Fruit fly (Drosophila melanogaster): Measurements from ENCODE around the gene gwl.
A peak's percentile ranks its signal among the peaks of the same experiment; 100 is the strongest.

Gene gwl

dm6 chr3R:18698855-18699569 lies 47.2 kb upstream of the gwl start:
- TF ChIP-seq CG16779 (GFP tag; IDR thresholded peaks at IDR 0.05) (no peak), CG2199 (GFP tag; IDR thresholded peaks at IDR 0.05) (no peak), CG6854 (GFP tag; optimal IDR thresholded peaks at IDR 0.05) (no peak), CG34422 (GFP tag; IDR thresholded peaks at IDR 0.05) (no peak), crp (GFP tag; optimal IDR thresholded peaks at IDR 0.05) (peak in 1 of 2 experiments; percentile 14), ewg (GFP tag; optimal IDR thresholded peaks at IDR 0.05) (peak; percentile 21), chinmo (GFP tag; IDR thresholded peaks at IDR 0.05; ENCODE audit: partially characterized antibody) (0 out of 4 replicates have a peak, but pooled peaks have one; percentile 40), CG7786 (GFP tag; optimal IDR thresholded peaks at IDR 0.05) (no peak), eyg (GFP tag; optimal IDR thresholded peaks at IDR 0.05) (no peak), CG2120 (GFP tag; optimal IDR thresholded peaks at IDR 0.05) (no peak), Oaz (GFP tag; IDR thresholded peaks at IDR 0.05) (no peak), CG1233 (GFP tag; optimal IDR thresholded peaks at IDR 0.05) (no peak), cg (GFP tag; optimal IDR thresholded peaks at IDR 0.05) (peak; percentile 7), Myb (GFP tag; optimal IDR thresholded peaks at IDR 0.05) (no peak), Doc3 (GFP tag; IDR thresholded peaks at IDR 0.05; ENCODE audit: partially characterized antibody) (no peak), CG17328 (GFP tag; IDR thresholded peaks at IDR 0.05) (no peak), hb (GFP tag; IDR thresholded peaks at IDR 0.05; ENCODE audit: partially characterized antibody) (0 out of 3 replicates have a peak, but pooled peaks have one; percentile 14), BEAF-32 (GFP tag; optimal IDR thresholded peaks at IDR 0.05) (no peak), Meics (GFP tag; optimal IDR thresholded peaks at IDR 0.05) (no peak), dati (GFP tag; IDR thresholded peaks at IDR 0.05) (no peak), CG5180 (GFP tag; optimal IDR thresholded peaks at IDR 0.05) (no peak), Pdp1 (GFP tag; optimal IDR thresholded peaks at IDR 0.05) (no peak), CG2889 (GFP tag; IDR thresholded peaks at IDR 0.05) (no peak), jigr1 (GFP tag; IDR thresholded peaks at IDR 0.05) (no peak), CG6813 (GFP tag; optimal IDR thresholded peaks at IDR 0.05) (no peak), CG18262 (tag; optimal IDR thresholded peaks at IDR 0.05) (no peak), nerfin-1 (tag; optimal IDR thresholded peaks at IDR 0.05) (peak; percentile 46), CG12744 (GFP tag; optimal IDR thresholded peaks at IDR 0.05) (no peak), wor (GFP tag; IDR thresholded peaks at IDR 0.05) (no peak), dysf (GFP tag; IDR thresholded peaks at IDR 0.05) (no peak), CG14441 (GFP tag; IDR thresholded peaks at IDR 0.05) (no peak), CG43689 (GFP tag; IDR thresholded peaks at IDR 0.05) (no peak), PHDP (tag; optimal IDR thresholded peaks at IDR 0.05) (no peak), CG15011 (GFP tag; optimal IDR thresholded peaks at IDR 0.05) (no peak), Deaf1 (tag; optimal IDR thresholded peaks at IDR 0.05) (peak; percentile 76), pfk (GFP tag; optimal IDR thresholded peaks at IDR 0.05) (peak; percentile 94), vvl (GFP tag; IDR thresholded peaks at IDR 0.05) (no peak), CG10147 (GFP tag; optimal IDR thresholded peaks at IDR 0.05) (no peak), tll (GFP tag; optimal IDR thresholded peaks at IDR 0.05) (no peak), CG32532 (GFP tag; IDR thresholded peaks at IDR 0.05) (no peak), CG33557 (GFP tag; optimal IDR thresholded peaks at IDR 0.05) (no peak), Nf-YC (tag; optimal IDR thresholded peaks at IDR 0.05) (peak; percentile 84), Abd-B (GFP tag; optimal IDR thresholded peaks at IDR 0.05) (no peak), Nf-YB (GFP tag; optimal IDR thresholded peaks at IDR 0.05) (peak; percentile 11), Awh (GFP tag; IDR thresholded peaks at IDR 0.05) (no peak), abd-A (tag; optimal IDR thresholded peaks at IDR 0.05) (peak; percentile 91), lov (optimal IDR thresholded peaks at IDR 0.05) (no peak), lov (GFP tag; IDR thresholded peaks at IDR 0.05) (no peak)
